Worm (Caenorhabditis elegans) whole organism, L4 larva: Measurements from ENCODE around the gene inft-2.

Experiments
- ama-1 ChIP-seq: fragments of 150-350 bp; optimal IDR thresholded peaks from 2 replicates; lab custom pipeline; 2014; ENCODE audit warnings: inconsistent platforms, mixed read lengths
- duxl-1 ChIP-seq: sonication (generic microtip); optimal IDR thresholded peaks from 2 replicates; lab custom pipeline; 2016; ENCODE audit warnings: mild to moderate bottlenecking, missing genetic modification characterization, moderate library complexity, missing compliant biosample characterization; ENCODE audit not compliant: poor library complexity
- madf-9 ChIP-seq: fragments of 200-800 bp; sonication (Bioruptor generic); conservative IDR thresholded peaks from 2 replicates; pipeline ENCODE4 v1.3.6; 2022; ENCODE audit warnings: missing genetic modification reagents, missing genetic modification characterization, missing compliant biosample characterization
- mdl-1 ChIP-seq, 2 experiments: fragments of 150-350 bp in 1 of 2; sonication (generic microtip) in 1 of 2; optimal IDR thresholded peaks; 2 replicates each; lab custom pipeline; 2014 to 2017; ENCODE audit warnings: missing biosample characterization in 2 of 2, missing genetic modification characterization in 2 of 2
- nhr-28 ChIP-seq: fragments of 150-350 bp; optimal IDR thresholded peaks from 2 replicates; lab custom pipeline; 2014; ENCODE audit warnings: missing biosample characterization, missing genetic modification characterization
- ztf-11 ChIP-seq: fragments of 150-350 bp; optimal IDR thresholded peaks from 2 replicates; lab custom pipeline; 2014; ENCODE audit warnings: missing biosample characterization, missing genetic modification characterization

- TF ChIP-seq duxl-1 (tag; lab: Kevin White, UChicago) (no peak), madf-9 (GFP tag; lab: Robert Waterston, UW) (no peak; the same call in 1 of the 2 replicates), nhr-28 (tag; lab: Kevin White, UChicago) (peak; percentile 50), mdl-1 (tag; optimal IDR thresholded peaks at IDR 0.05; lab: Kevin White, UChicago) (no peak), ama-1 (lab: Kevin White, UChicago) (no peak), ztf-11 (no peak)
Measured at ce11 chrV:13046125-13047123, 44.3 kb downstream of the inft-2 start.
